Fruit fly (Drosophila melanogaster): ENCODE data around the gene CG11656.

dm6 chr3R:12963491-12963890, 46.2 kb upstream of the CG11656 start, which contains the start of gene Cyp304a1:
- no peak for TF ChIP-seq usp (GFP tag; optimal IDR thresholded peaks at IDR 0.05)
- TF ChIP-seq pan (optimal IDR thresholded peaks at IDR 0.05): no peak
- TF ChIP-seq CG8478 (optimal IDR thresholded peaks at IDR 0.05): no peak
- no peak for TF ChIP-seq psq (optimal IDR thresholded peaks at IDR 0.05)
- TF ChIP-seq EcR (GFP tag; optimal IDR thresholded peaks at IDR 0.05): no peak
